Worm (Caenorhabditis elegans): ENCODE results near the gene srv-28.

The srv-28 gene

ce11 chrIV:6249591-6249990, 13.6 kb downstream of the srv-28 start, which contains the start of gene F58F9.1:
Gene F58F9.1, plus strand, starts transcription at chrIV:6249841.
- TF ChIP-seq nhr-25 (tag; optimal IDR thresholded peaks at IDR 0.05; ENCODE audit: borderline replicate concordance, insufficient read depth) (no peak), tag-97 (GFP tag; IDR thresholded peaks at IDR 0.05) (no peak), nhr-102 (tag; optimal IDR thresholded peaks at IDR 0.05) (no peak), ceh-62 (tag; optimal IDR thresholded peaks at IDR 0.05) (no peak), lir-3 (tag; optimal IDR thresholded peaks at IDR 0.05) (no peak), mxl-2 (GFP tag; conservative IDR thresholded peaks at IDR 0.05) (no peak), aha-1 (tag) (peak; percentile 44), unc-62 (GFP tag; optimal IDR thresholded peaks at IDR 0.05 in 1 of 2) (peak in 1 of 2 experiments; percentile 16), unc-62 (tag; optimal IDR thresholded peaks at IDR 0.05) (no peak), nhr-76 (tag; optimal IDR thresholded peaks at IDR 0.05) (no peak), egl-27 (tag; optimal IDR thresholded peaks at IDR 0.05) (no peak), F44E2.7 (GFP tag; IDR thresholded peaks at IDR 0.05) (no peak), hlh-11 (tag; optimal IDR thresholded peaks at IDR 0.05) (no peak), vab-7 (GFP tag; IDR thresholded peaks at IDR 0.05) (no peak), hlh-30 (tag; optimal IDR thresholded peaks at IDR 0.05; ENCODE audit: insufficient read depth) (peak; percentile 6)

- 0 out of 2 replicates have a peak, but pooled peaks have one; percentile 13 for TF ChIP-seq dmd-6 (GFP tag; IDR thresholded peaks at IDR 0.05)
- no peak for TF ChIP-seq daf-16 (GFP tag; optimal IDR thresholded peaks at IDR 0.05)
- peak; percentile 88 for TF ChIP-seq daf-16 (tag; optimal IDR thresholded peaks at IDR 0.05)
- peak; percentile 53 for TF ChIP-seq pqm-1 (tag; optimal IDR thresholded peaks at IDR 0.05)
- TF ChIP-seq zfp-3 (GFP tag; conservative IDR thresholded peaks at IDR 0.05) = no peak
- no peak for TF ChIP-seq hlh-30 (tag; optimal IDR thresholded peaks at IDR 0.05; ENCODE audit: insufficient read depth)
- TF ChIP-seq ceh-20 (GFP tag; IDR thresholded peaks at IDR 0.05) = no peak
- no peak for TF ChIP-seq fkh-10 (GFP tag; optimal IDR thresholded peaks at IDR 0.05)
- no peak for TF ChIP-seq T26A8.4 (GFP tag; IDR thresholded peaks at IDR 0.05)
- TF ChIP-seq tag-97 (GFP tag; IDR thresholded peaks at IDR 0.05) = no peak
- no peak for TF ChIP-seq ctbp-1 (GFP tag; IDR thresholded peaks at IDR 0.05)
- TF ChIP-seq nhr-28 (tag; optimal IDR thresholded peaks at IDR 0.05) = peak; percentile 66
- peak; percentile 40 for TF ChIP-seq dve-1 (tag; optimal IDR thresholded peaks at IDR 0.05; ENCODE audit: insufficient read depth)
Measured at ce11 chrIV:6248486-6248885, 14.7 kb downstream of the srv-28 start, which contains the start of gene acox-3. Gene acox-3, minus strand, starts transcription at chrIV:6248492.

ce11 chrIV:6239993-6240392, 23.2 kb downstream of the srv-28 start, which contains the start of gene F58F9.9:
Gene F58F9.9, plus strand, starts transcription at chrIV:6240293.
- TF ChIP-seq F10B5.3 (tag; optimal IDR thresholded peaks at IDR 0.05) (no peak), unc-62 (GFP tag; optimal IDR thresholded peaks at IDR 0.05 in 1 of 2) (no peak), unc-62 (tag; optimal IDR thresholded peaks at IDR 0.05) (no peak), nhr-41 (GFP tag; IDR thresholded peaks at IDR 0.05) (no peak), lin-38 (GFP tag; IDR thresholded peaks at IDR 0.05) (no peak), lin-29 (GFP tag; IDR thresholded peaks at IDR 0.05) (no peak), hlh-30 (tag; optimal IDR thresholded peaks at IDR 0.05; ENCODE audit: insufficient read depth) (no peak), mdt-29 (GFP tag; IDR thresholded peaks at IDR 0.05) (no peak), nhr-6 (tag; optimal IDR thresholded peaks at IDR 0.05) (no peak), egl-27 (tag; optimal IDR thresholded peaks at IDR 0.05) (no peak), tra-1 (GFP tag; IDR thresholded peaks at IDR 0.05) (no peak), lin-1 (GFP tag; IDR thresholded peaks at IDR 0.05) (no peak)

- no peak for TF ChIP-seq nhr-237 (tag; optimal IDR thresholded peaks at IDR 0.05)
- TF ChIP-seq Y48G9A.11 (GFP tag; IDR thresholded peaks at IDR 0.05) = no peak
- TF ChIP-seq zip-11 (GFP tag; IDR thresholded peaks at IDR 0.05) = no peak
- TF ChIP-seq daf-12 (tag; optimal IDR thresholded peaks at IDR 0.05) = no peak
- TF ChIP-seq spr-3 (GFP tag; optimal IDR thresholded peaks at IDR 0.05) = no peak
Measured at ce11 chrIV:6237508-6238227, 25.5 kb downstream of the srv-28 start, which contains the start of the genes F58F9.6 and F58F9.8. Gene F58F9.6, minus strand, starts transcription at chrIV:6237608. Gene F58F9.8, plus strand, starts transcription at chrIV:6238177.
